Worm (Caenorhabditis elegans): ENCODE data around the gene Y45F10C.2.

ce11 chrIV:13619203-13619602, 43.3 kb downstream of the Y45F10C.2 start, which contains the start of gene C08F11.3:
- TF ChIP-seq lin-11 (tag; optimal IDR thresholded peaks at IDR 0.05), result no peak
- TF ChIP-seq elt-3 (tag; optimal IDR thresholded peaks at IDR 0.05), result no peak
- no peak for TF ChIP-seq nhr-77 (tag; optimal IDR thresholded peaks at IDR 0.05)
- no peak for TF ChIP-seq peb-1 (tag; optimal IDR thresholded peaks at IDR 0.05)
- TF ChIP-seq zag-1 (tag; optimal IDR thresholded peaks at IDR 0.05), result no peak
- no peak for TF ChIP-seq lsy-2 (tag; optimal IDR thresholded peaks at IDR 0.05)
- TF ChIP-seq unc-55 (GFP tag; optimal IDR thresholded peaks at IDR 0.05), result no peak
- TF ChIP-seq sem-4 (tag; optimal IDR thresholded peaks at IDR 0.05), result no peak
- TF ChIP-seq mab-5 (tag; optimal IDR thresholded peaks at IDR 0.05), result no peak
- no peak for TF ChIP-seq lin-39 (tag; optimal IDR thresholded peaks at IDR 0.05)
- TF ChIP-seq snpc-4 (tag; optimal IDR thresholded peaks at IDR 0.05), result no peak
- TF ChIP-seq skn-1 (tag; optimal IDR thresholded peaks at IDR 0.05), result no peak
